Fruit fly (Drosophila melanogaster): Measurements from ENCODE around the gene Tudor-SN.

- TF ChIP-seq CG8478 (optimal IDR thresholded peaks at IDR 0.05) (no peak), usp (GFP tag; optimal IDR thresholded peaks at IDR 0.05) (no peak), psq (optimal IDR thresholded peaks at IDR 0.05) (no peak)
These were observed 9.1 kb upstream of the Tudor-SN start, which contains the start of gene CG32845 for dm6 chr3L:273291-273690.

Data from whole organism.